Worm (Caenorhabditis elegans) whole organism, mixed stage, embryonic: ENCODE data around the gene pbo-1.

Source experiments
- M03D4.4 ChIP-seq: sonication (generic microtip); optimal IDR thresholded peaks from 2 replicates; lab custom pipeline; 2017; ENCODE audit warnings: mild to moderate bottlenecking, missing genetic modification characterization, missing compliant biosample characterization
- bed-3 ChIP-seq: fragments of 200-800 bp; sonication (Bioruptor generic); optimal IDR thresholded peaks from 3 replicates; lab custom pipeline; 2018; ENCODE audit warnings: mild to moderate bottlenecking, missing genetic modification characterization, moderate library complexity, missing compliant biosample characterization
- blmp-1 ChIP-seq: fragments of 150-350 bp; optimal IDR thresholded peaks from 2 replicates; lab custom pipeline; 2014; ENCODE audit warnings: missing biosample characterization, missing genetic modification characterization
- ceh-39 ChIP-seq: fragments of 150-350 bp; optimal IDR thresholded peaks from 2 replicates; lab custom pipeline; 2014; ENCODE audit warnings: missing biosample characterization, missing genetic modification characterization
- ceh-43 ChIP-seq: fragments of 200-800 bp; sonication (Bioruptor generic); optimal IDR thresholded peaks from 2 replicates; lab custom pipeline; 2018; ENCODE audit warnings: mild to moderate bottlenecking, missing genetic modification characterization, moderate library complexity, missing compliant biosample characterization
- ceh-83 ChIP-seq: fragments of 200-800 bp; sonication (Bioruptor generic); optimal IDR thresholded peaks from 2 replicates; lab custom pipeline; 2018; ENCODE audit warnings: mild to moderate bottlenecking, missing genetic modification characterization, missing compliant biosample characterization
- ces-1 ChIP-seq: fragments of 150-350 bp; optimal IDR thresholded peaks from 2 replicates; lab custom pipeline; 2014; ENCODE audit warnings: missing biosample characterization, missing genetic modification reagents, missing genetic modification characterization
- cnd-1 ChIP-seq: fragments of 200-800 bp; sonication (Bioruptor generic); optimal IDR thresholded peaks from 2 replicates; lab custom pipeline; 2018; ENCODE audit warnings: mild to moderate bottlenecking, missing genetic modification characterization, missing compliant biosample characterization
- drap-1 ChIP-seq: fragments of 200-800 bp; sonication (Bioruptor generic); optimal IDR thresholded peaks from 3 replicates; lab custom pipeline; 2018; ENCODE audit warnings: mild to moderate bottlenecking, missing genetic modification characterization, missing compliant biosample characterization
- elt-1 ChIP-seq: sonication (generic microtip); optimal IDR thresholded peaks from 2 replicates; lab custom pipeline; 2017; ENCODE audit warnings: missing genetic modification characterization, mild to moderate bottlenecking, missing compliant biosample characterization, antibody characterized with exemption, moderate library complexity, borderline replicate concordance; ENCODE audit not compliant: insufficient read depth
- elt-3 ChIP-seq: fragments of 150-350 bp; optimal IDR thresholded peaks from 2 replicates; lab custom pipeline; 2014; ENCODE audit warnings: missing biosample characterization, missing genetic modification characterization
- ham-2 ChIP-seq: fragments of 200-800 bp; sonication (Bioruptor generic); optimal IDR thresholded peaks from 2 replicates; lab custom pipeline; 2018; ENCODE audit warnings: mild to moderate bottlenecking, missing genetic modification characterization, missing compliant biosample characterization
- hlh-1 ChIP-seq: fragments of 150-350 bp; optimal IDR thresholded peaks from 2 replicates; lab custom pipeline; 2014; ENCODE audit warnings: missing biosample characterization, missing genetic modification reagents, missing genetic modification characterization
- lin-13 ChIP-seq: fragments of 150-350 bp; optimal IDR thresholded peaks from 2 replicates; lab custom pipeline; 2014; ENCODE audit warnings: missing biosample characterization, missing genetic modification characterization
- lsy-2 ChIP-seq: fragments of 150-350 bp; optimal IDR thresholded peaks from 2 replicates; lab custom pipeline; 2014; ENCODE audit warnings: missing biosample characterization, missing genetic modification characterization
- mab-5 ChIP-seq: fragments of 150-350 bp; optimal IDR thresholded peaks from 2 replicates; lab custom pipeline; 2014; ENCODE audit warnings: missing biosample characterization, missing genetic modification characterization
- mep-1 ChIP-seq: fragments of 150-350 bp; optimal IDR thresholded peaks from 2 replicates; lab custom pipeline; 2017; ENCODE audit warnings: missing biosample characterization, missing genetic modification reagents, missing genetic modification characterization, inconsistent platforms
- mls-2 ChIP-seq: sonication (generic microtip); optimal IDR thresholded peaks from 2 replicates; lab custom pipeline; 2016; ENCODE audit warnings: mild to moderate bottlenecking, missing genetic modification characterization, moderate library complexity, missing compliant biosample characterization
- nhr-12 ChIP-seq: fragments of 150-350 bp; optimal IDR thresholded peaks from 2 replicates; lab custom pipeline; 2014; ENCODE audit warnings: missing biosample characterization, missing genetic modification characterization
- nhr-2 ChIP-seq: fragments of 150-350 bp; optimal IDR thresholded peaks from 2 replicates; lab custom pipeline; 2014; ENCODE audit warnings: missing biosample characterization, missing genetic modification characterization
- nhr-237 ChIP-seq: fragments of 150-350 bp; optimal IDR thresholded peaks from 2 replicates; lab custom pipeline; 2014; ENCODE audit warnings: missing biosample characterization, missing genetic modification characterization
- nhr-76 ChIP-seq: sonication (generic microtip); optimal IDR thresholded peaks from 2 replicates; lab custom pipeline; 2017; ENCODE audit warnings: missing biosample characterization, missing genetic modification characterization
- pha-4 ChIP-seq: fragments of 150-350 bp; optimal IDR thresholded peaks from 2 replicates; lab custom pipeline; 2018; ENCODE audit warnings: missing biosample characterization, missing genetic modification reagents, missing genetic modification characterization
- sem-2 ChIP-seq: fragments of 200-800 bp; sonication (Bioruptor generic); optimal IDR thresholded peaks from 2 replicates; lab custom pipeline; 2018; ENCODE audit warnings: mild to moderate bottlenecking, missing genetic modification characterization, missing compliant biosample characterization
- snpc-4 ChIP-seq: fragments of 150-350 bp; optimal IDR thresholded peaks from 2 replicates; lab custom pipeline; 2014; ENCODE audit warnings: missing biosample characterization, missing genetic modification characterization
- sptf-1 ChIP-seq: sonication (generic microtip); optimal IDR thresholded peaks from 2 replicates; lab custom pipeline; 2017; ENCODE audit warnings: mild to moderate bottlenecking, missing genetic modification characterization, moderate library complexity, missing compliant biosample characterization
- unc-120 ChIP-seq: sonication (generic microtip); optimal IDR thresholded peaks from 2 replicates; lab custom pipeline; 2017; ENCODE audit warnings: missing genetic modification characterization, missing compliant biosample characterization; ENCODE audit not compliant: poor library complexity, severe bottlenecking
- unc-39 ChIP-seq: fragments of 150-350 bp; optimal IDR thresholded peaks from 2 replicates; lab custom pipeline; 2014; ENCODE audit warnings: missing biosample characterization, missing genetic modification characterization
- unc-62 ChIP-seq: fragments of 150-350 bp; optimal IDR thresholded peaks from 2 replicates; lab custom pipeline; 2014; ENCODE audit warnings: missing biosample characterization, missing genetic modification reagents, missing genetic modification characterization
- zip-8 ChIP-seq: fragments of 150-350 bp; optimal IDR thresholded peaks from 2 replicates; lab custom pipeline; 2014; ENCODE audit warnings: missing biosample characterization, missing genetic modification characterization
- ztf-11 ChIP-seq: fragments of 150-350 bp; optimal IDR thresholded peaks from 2 replicates; lab custom pipeline; 2014; ENCODE audit warnings: missing biosample characterization, missing genetic modification characterization

pbo-1 gene

ce11 chrIII:2675449-2675848 lies 10.8 kb downstream of the pbo-1 start:
- TF ChIP-seq elt-1 (tag; lab: Kevin White, UChicago) (no peak), zip-8 (no peak), elt-3 (tag; lab: Kevin White, UChicago) (no peak), pha-4 (tag; lab: Kevin White, UChicago) (no peak), ceh-83 (GFP tag; lab: Kevin White, UChicago) (no peak), M03D4.4 (tag; lab: Kevin White, UChicago) (no peak), unc-39 (no peak), unc-120 (tag; lab: Kevin White, UChicago) (no peak), lin-13 (tag; lab: Kevin White, UChicago) (no peak), snpc-4 (tag; lab: Kevin White, UChicago) (no peak), ztf-11 (tag; lab: Kevin White, UChicago) (no peak), blmp-1 (tag; lab: Kevin White, UChicago) (no peak), ceh-43 (no peak), ceh-39 (tag; lab: Kevin White, UChicago) (no peak), ham-2 (GFP tag; lab: Kevin White, UChicago) (no peak), sem-2 (GFP tag; lab: Kevin White, UChicago) (no peak), sptf-1 (tag; lab: Kevin White, UChicago) (no peak), lsy-2 (tag; lab: Kevin White, UChicago) (no peak)

ce11 chrIII:2657783-2658182 lies 28.5 kb downstream of the pbo-1 start, which contains the start of gene let-805:
Gene let-805, plus strand, starts transcription at chrIII:2658083.
- TF ChIP-seq elt-1 (tag; lab: Kevin White, UChicago) (no peak), ztf-11 (tag; lab: Kevin White, UChicago) (no peak), nhr-76 (tag; lab: Kevin White, UChicago) (no peak), lin-13 (tag; lab: Kevin White, UChicago) (no peak), drap-1 (no peak), elt-3 (tag; lab: Kevin White, UChicago) (no peak), zip-8 (no peak), mab-5 (tag; lab: Kevin White, UChicago) (no peak), ces-1 (GFP tag; lab: Kevin White, UChicago) (no peak)

- TF ChIP-seq lsy-2 (tag; lab: Kevin White, UChicago) (no peak), ham-2 (GFP tag; lab: Kevin White, UChicago) (no peak), sptf-1 (tag; lab: Kevin White, UChicago) (no peak), mep-1 (tag; lab: Kevin White, UChicago) (no peak), nhr-12 (tag; lab: Kevin White, UChicago) (no peak), nhr-2 (no peak), mls-2 (no peak), cnd-1 (tag; lab: Kevin White, UChicago) (no peak), zip-8 (no peak), nhr-237 (no peak), mab-5 (tag; lab: Kevin White, UChicago) (no peak), nhr-76 (tag; lab: Kevin White, UChicago) (no peak), ces-1 (GFP tag; lab: Kevin White, UChicago) (no peak), elt-3 (tag; lab: Kevin White, UChicago) (no peak), M03D4.4 (tag; lab: Kevin White, UChicago) (no peak), bed-3 (GFP tag; lab: Kevin White, UChicago) (no peak), drap-1 (no peak), hlh-1 (tag; lab: Kevin White, UChicago) (no peak)
Observed at ce11 chrIII:2656168-2656567, 30.1 kb downstream of the pbo-1 start.

- no peak for TF ChIP-seq unc-120 (tag; lab: Kevin White, UChicago)
- TF ChIP-seq ztf-11 (tag; lab: Kevin White, UChicago), result no peak
- TF ChIP-seq unc-62 (GFP tag; lab: Kevin White, UChicago), result no peak
- no peak for TF ChIP-seq ces-1 (GFP tag; lab: Kevin White, UChicago)
- TF ChIP-seq unc-39, result no peak
- TF ChIP-seq elt-3 (tag; lab: Kevin White, UChicago), result no peak
- no peak for TF ChIP-seq mab-5 (tag; lab: Kevin White, UChicago)
- no peak for TF ChIP-seq mls-2
Observed at ce11 chrIII:2652704-2653566, 33.3 kb downstream of the pbo-1 start.
